Worm (Caenorhabditis elegans): Measurements from ENCODE around the gene T23D5.3.

The T23D5.3 gene

ce11 chrV:15718562-15718961 lies 14.9 kb downstream of the T23D5.3 start, which contains the start of gene Y6E2A.5:
Y6E2A.5 (minus strand) TSS chrV:15718662.
- TF ChIP-seq pqm-1 (tag; optimal IDR thresholded peaks at IDR 0.05): peak; percentile 1
- no peak for TF ChIP-seq fos-1 (tag; optimal IDR thresholded peaks at IDR 0.05)
- no peak for TF ChIP-seq lsy-12 (tag; optimal IDR thresholded peaks at IDR 0.05)
- TF ChIP-seq nhr-67 (tag; optimal IDR thresholded peaks at IDR 0.05): no peak
- no peak for TF ChIP-seq tbx-2 (tag; optimal IDR thresholded peaks at IDR 0.05)
- no peak for TF ChIP-seq nhr-11 (tag; optimal IDR thresholded peaks at IDR 0.05)
- TF ChIP-seq skn-1 (tag; optimal IDR thresholded peaks at IDR 0.05): no peak
- TF ChIP-seq eor-1 (tag; optimal IDR thresholded peaks at IDR 0.05): no peak
- TF ChIP-seq daf-12 (tag; optimal IDR thresholded peaks at IDR 0.05): no peak

- TF ChIP-seq mdl-1 (tag; optimal IDR thresholded peaks at IDR 0.05): no peak
- TF ChIP-seq nhr-23 (tag; optimal IDR thresholded peaks at IDR 0.05): no peak
- TF ChIP-seq ceh-28 (tag; optimal IDR thresholded peaks at IDR 0.05): no peak
- no peak for TF ChIP-seq ceh-16 (tag; optimal IDR thresholded peaks at IDR 0.05)
- no peak for TF ChIP-seq tbx-2 (tag; optimal IDR thresholded peaks at IDR 0.05)
- TF ChIP-seq nhr-43 (tag; optimal IDR thresholded peaks at IDR 0.05; ENCODE audit: poor library complexity, severe bottlenecking): no peak
- TF ChIP-seq egl-5 (tag; optimal IDR thresholded peaks at IDR 0.05): no peak
- TF ChIP-seq lin-15B (tag; optimal IDR thresholded peaks at IDR 0.05): no peak
- TF ChIP-seq daf-12 (tag; optimal IDR thresholded peaks at IDR 0.05): no peak
- TF ChIP-seq mml-1 (tag; optimal IDR thresholded peaks at IDR 0.05): no peak
- no peak for TF ChIP-seq nhr-237 (tag; optimal IDR thresholded peaks at IDR 0.05)
These were observed 16.8 kb downstream of the T23D5.3 start, which contains the start of gene Y6E2A.4 for ce11 chrV:15716679-15717078. Y6E2A.4 (minus strand) TSS chrV:15716779.

- TF ChIP-seq lsy-12 (tag; optimal IDR thresholded peaks at IDR 0.05): no peak
- TF ChIP-seq ztf-4 (tag; optimal IDR thresholded peaks at IDR 0.05): no peak
- no peak for TF ChIP-seq ceh-16 (tag; optimal IDR thresholded peaks at IDR 0.05)
- no peak for TF ChIP-seq mdl-1 (tag; optimal IDR thresholded peaks at IDR 0.05)
- TF ChIP-seq elt-2 (tag; optimal IDR thresholded peaks at IDR 0.05): no peak
- TF ChIP-seq nhr-25 (tag; optimal IDR thresholded peaks at IDR 0.05): no peak
- no peak for TF ChIP-seq snpc-4 (tag; optimal IDR thresholded peaks at IDR 0.05)
- TF ChIP-seq nhr-23 (tag; optimal IDR thresholded peaks at IDR 0.05): no peak
- no peak for TF ChIP-seq eor-1 (tag; optimal IDR thresholded peaks at IDR 0.05)
- no peak for TF ChIP-seq nhr-77 (tag; optimal IDR thresholded peaks at IDR 0.05)
- TF ChIP-seq fos-1 (tag; optimal IDR thresholded peaks at IDR 0.05): no peak
- no peak for TF ChIP-seq nfya-1 (tag; optimal IDR thresholded peaks at IDR 0.05; ENCODE audit: insufficient read depth)
These were observed 17.8 kb downstream of the T23D5.3 start for ce11 chrV:15715636-15716035.

- no peak for TF ChIP-seq eor-1 (tag; optimal IDR thresholded peaks at IDR 0.05)
- TF ChIP-seq egl-27 (tag; optimal IDR thresholded peaks at IDR 0.05): no peak
- no peak for TF ChIP-seq jun-1 (tag; optimal IDR thresholded peaks at IDR 0.05)
- TF ChIP-seq pqm-1 (tag; optimal IDR thresholded peaks at IDR 0.05): peak; percentile 34
- peak; percentile 11 for TF ChIP-seq elt-2 (tag; optimal IDR thresholded peaks at IDR 0.05)
These were observed 21.1 kb downstream of the T23D5.3 start for ce11 chrV:15712385-15712784.

ce11 chrV:15711898-15712297 lies 21.6 kb downstream of the T23D5.3 start, which contains the start of gene str-101:
str-101 (minus strand) TSS chrV:15711998.
- TF ChIP-seq nhr-11 (tag; optimal IDR thresholded peaks at IDR 0.05) (no peak), nhr-76 (tag; optimal IDR thresholded peaks at IDR 0.05) (no peak), daf-12 (tag; optimal IDR thresholded peaks at IDR 0.05) (no peak), fos-1 (tag; optimal IDR thresholded peaks at IDR 0.05) (no peak), nhr-25 (tag; optimal IDR thresholded peaks at IDR 0.05) (no peak), elt-1 (tag; optimal IDR thresholded peaks at IDR 0.05) (no peak), elt-2 (tag; optimal IDR thresholded peaks at IDR 0.05) (no peak), skn-1 (tag; optimal IDR thresholded peaks at IDR 0.05) (no peak), ceh-9 (tag; optimal IDR thresholded peaks at IDR 0.05) (no peak), lin-15B (tag; optimal IDR thresholded peaks at IDR 0.05) (no peak), ceh-16 (tag; optimal IDR thresholded peaks at IDR 0.05) (no peak), hmg-11 (tag; optimal IDR thresholded peaks at IDR 0.05) (no peak), pqm-1 (tag; optimal IDR thresholded peaks at IDR 0.05) (no peak), nhr-28 (tag; optimal IDR thresholded peaks at IDR 0.05) (no peak), egl-5 (tag; optimal IDR thresholded peaks at IDR 0.05) (no peak), ZK546.5 (tag; optimal IDR thresholded peaks at IDR 0.05) (no peak), nhr-77 (tag; optimal IDR thresholded peaks at IDR 0.05) (no peak), nhr-23 (tag; optimal IDR thresholded peaks at IDR 0.05) (no peak), nfya-1 (tag; optimal IDR thresholded peaks at IDR 0.05; ENCODE audit: insufficient read depth) (no peak)
